Fruit fly (Drosophila melanogaster) whole organism, prepupa: ENCODE results near the gene Pax.

Source experiments
- CG8632 ChIP-seq: fragments of 200-800 bp; sonication (Bioruptor generic); optimal IDR thresholded peaks from 3 replicates; lab custom pipeline; 2016; ENCODE audit warnings: missing biosample characterization, missing genetic modification characterization
- cyc ChIP-seq: fragments of 200-800 bp; sonication (Bioruptor generic); optimal IDR thresholded peaks from 3 replicates; lab custom pipeline; 2016; ENCODE audit warnings: missing biosample characterization, missing genetic modification characterization
- lz ChIP-seq: fragments of 200-800 bp; sonication (Bioruptor generic); optimal IDR thresholded peaks from 3 replicates; lab custom pipeline; 2016; ENCODE audit warnings: missing biosample characterization, missing genetic modification characterization

dm6 chr2L:19418017-19418416 lies 8.4 kb downstream of the Pax start, which contains the start of gene lectin-37Da:
- TF ChIP-seq cyc (GFP tag; lab: Kevin White, UChicago), result no peak
- TF ChIP-seq CG8632 (GFP tag; lab: Kevin White, UChicago), result no peak
- no peak for TF ChIP-seq lz
